Worm (Caenorhabditis elegans): ENCODE measurements around the gene T03G6.7.

Gene T03G6.7

ce11 chrX:2596605-2597004 is 2.8 kb downstream of the T03G6.7 start:
- TF ChIP-seq hlh-30 (tag; optimal IDR thresholded peaks at IDR 0.05; ENCODE audit: insufficient read depth) (no peak), ceh-22 (tag; optimal IDR thresholded peaks at IDR 0.05) (no peak), npax-4 (tag; optimal IDR thresholded peaks at IDR 0.05) (no peak), ama-1 (optimal IDR thresholded peaks at IDR 0.05) (no peak), pat-9 (tag; optimal IDR thresholded peaks at IDR 0.05) (no peak), ceh-24 (tag; optimal IDR thresholded peaks at IDR 0.05) (no peak), pha-4 (tag; optimal IDR thresholded peaks at IDR 0.05) (no peak), ceh-45 (GFP tag; IDR thresholded peaks at IDR 0.05) (no peak), ceh-14 (tag; optimal IDR thresholded peaks at IDR 0.05) (no peak), ets-4 (tag; optimal IDR thresholded peaks at IDR 0.05) (no peak), pha-2 (tag; optimal IDR thresholded peaks at IDR 0.05) (no peak)

DNA sequence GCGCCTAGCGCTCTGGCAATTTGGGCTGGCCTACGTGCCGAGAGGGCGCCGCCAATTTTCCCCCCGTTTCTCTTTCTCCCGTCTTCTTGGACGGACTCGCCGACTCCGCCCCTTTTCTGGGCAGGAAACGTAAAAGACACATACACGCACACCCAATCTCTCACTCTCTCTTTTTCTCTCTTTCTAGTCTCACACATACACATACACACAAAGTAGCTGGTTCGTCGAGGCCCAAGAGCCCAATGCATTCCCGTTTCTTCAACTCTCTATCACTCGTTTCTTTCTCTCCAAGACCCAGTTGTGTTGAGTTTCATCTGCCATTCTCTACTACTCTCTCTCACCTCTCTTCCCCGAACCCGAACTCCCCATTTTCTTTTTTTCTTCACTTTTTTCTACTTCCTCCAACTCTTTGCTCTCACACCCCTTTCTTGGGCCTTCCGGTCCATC is 5.0 kb downstream of the T03G6.7 start:
- TF ChIP-seq madf-2 (tag; optimal IDR thresholded peaks at IDR 0.05), result no peak
- TF ChIP-seq dve-1 (tag; optimal IDR thresholded peaks at IDR 0.05), result no peak
- no peak for TF ChIP-seq ceh-48 (tag; optimal IDR thresholded peaks at IDR 0.05)
- TF ChIP-seq syd-9 (tag; optimal IDR thresholded peaks at IDR 0.05), result peak; percentile 54
- TF ChIP-seq ttx-3 (tag; optimal IDR thresholded peaks at IDR 0.05), result no peak
- no peak for TF ChIP-seq pha-2 (tag; optimal IDR thresholded peaks at IDR 0.05)
- no peak for TF ChIP-seq pha-4 (tag; optimal IDR thresholded peaks at IDR 0.05)
- TF ChIP-seq tbx-7 (tag; optimal IDR thresholded peaks at IDR 0.05), result no peak
- no peak for TF ChIP-seq lim-6 (tag; optimal IDR thresholded peaks at IDR 0.05)
- TF ChIP-seq ceh-45 (GFP tag; IDR thresholded peaks at IDR 0.05), result no peak
- TF ChIP-seq nhr-11 (tag; optimal IDR thresholded peaks at IDR 0.05), result no peak
- TF ChIP-seq unc-55 (GFP tag; optimal IDR thresholded peaks at IDR 0.05), result peak; percentile 24
- TF ChIP-seq odd-2 (tag; optimal IDR thresholded peaks at IDR 0.05), result no peak
- no peak for TF ChIP-seq pag-3 (tag; optimal IDR thresholded peaks at IDR 0.05; ENCODE audit: borderline replicate concordance)
- TF ChIP-seq tbx-2 (tag; optimal IDR thresholded peaks at IDR 0.05), result peak; percentile 65
- no peak for TF ChIP-seq nhr-232 (tag; optimal IDR thresholded peaks at IDR 0.05)
- no peak for TF ChIP-seq T23F11.4 (GFP tag; optimal IDR thresholded peaks at IDR 0.05)
- TF ChIP-seq unc-3 (GFP tag; conservative IDR thresholded peaks at IDR 0.05), result no peak
- TF ChIP-seq unc-3 (tag; optimal IDR thresholded peaks at IDR 0.05), result no peak
- peak; percentile 75 for TF ChIP-seq unc-42 (tag; optimal IDR thresholded peaks at IDR 0.05)
- no peak for TF ChIP-seq zip-5 (tag; optimal IDR thresholded peaks at IDR 0.05)
- no peak for TF ChIP-seq ceh-30 (tag; optimal IDR thresholded peaks at IDR 0.05)
- TF ChIP-seq ceh-14 (tag; optimal IDR thresholded peaks at IDR 0.05), result peak; percentile 74
- peak; percentile 61 for TF ChIP-seq nfya-1 (tag; optimal IDR thresholded peaks at IDR 0.05)
- TF ChIP-seq pax-1 (tag; optimal IDR thresholded peaks at IDR 0.05), result no peak
- TF ChIP-seq sox-2 (GFP tag; IDR thresholded peaks at IDR 0.05), result no peak
- no peak for TF ChIP-seq ceh-22 (tag; optimal IDR thresholded peaks at IDR 0.05)
- TF ChIP-seq hlh-13 (GFP tag; optimal IDR thresholded peaks at IDR 0.05), result no peak
- no peak for TF ChIP-seq sox-4 (tag; optimal IDR thresholded peaks at IDR 0.05)
- no peak for TF ChIP-seq fkh-10 (GFP tag; optimal IDR thresholded peaks at IDR 0.05)
- no peak for TF ChIP-seq pqm-1 (tag; optimal IDR thresholded peaks at IDR 0.05)
- TF ChIP-seq eyg-1 (tag; optimal IDR thresholded peaks at IDR 0.05), result no peak
- peak; percentile 16 for TF ChIP-seq fax-1 (tag; optimal IDR thresholded peaks at IDR 0.05)
- no peak for TF ChIP-seq lin-11 (tag; optimal IDR thresholded peaks at IDR 0.05)
- TF ChIP-seq pros-1 (tag; optimal IDR thresholded peaks at IDR 0.05), result no peak
- TF ChIP-seq dmd-4 (tag; optimal IDR thresholded peaks at IDR 0.05; ENCODE audit: borderline replicate concordance), result no peak
- TF ChIP-seq npax-4 (tag; optimal IDR thresholded peaks at IDR 0.05), result no peak
- no peak for TF ChIP-seq ztf-16 (tag; optimal IDR thresholded peaks at IDR 0.05)
- TF ChIP-seq gmeb-2 (tag; optimal IDR thresholded peaks at IDR 0.05), result no peak
- TF ChIP-seq K02D7.2 (tag; optimal IDR thresholded peaks at IDR 0.05), result no peak
- peak; percentile 2 for TF ChIP-seq sdc-2 (tag; optimal IDR thresholded peaks at IDR 0.05)
- TF ChIP-seq unc-86 (tag; optimal IDR thresholded peaks at IDR 0.05), result no peak
- no peak for TF ChIP-seq ceh-24 (tag; optimal IDR thresholded peaks at IDR 0.05)
- TF ChIP-seq ceh-18 (tag; optimal IDR thresholded peaks at IDR 0.05), result peak; percentile 93
- no peak for TF ChIP-seq ama-1 (optimal IDR thresholded peaks at IDR 0.05)
- TF ChIP-seq ceh-6 (GFP tag; optimal IDR thresholded peaks at IDR 0.05), result no peak
- TF ChIP-seq ceh-2 (tag; optimal IDR thresholded peaks at IDR 0.05), result no peak
- TF ChIP-seq fkh-6 (tag; optimal IDR thresholded peaks at IDR 0.05), result peak; percentile 37
- no peak for TF ChIP-seq ahr-1 (tag; optimal IDR thresholded peaks at IDR 0.05)

Measured in whole organism, late embryonic.